Fruit fly (Drosophila melanogaster) whole organism, prepupa: ENCODE results near the gene Gss2.

Experiments
- Blimp-1 ChIP-seq: fragments of 200-800 bp; sonication (Bioruptor generic); optimal IDR thresholded peaks from 3 replicates; lab custom pipeline; 2017; ENCODE audit warnings: missing biosample characterization, missing genetic modification characterization, mild to moderate bottlenecking, moderate library complexity, missing genetic modification reagents
- CG10631 ChIP-seq: fragments of 200-800 bp; sonication (Bioruptor generic); optimal IDR thresholded peaks from 2 replicates; lab custom pipeline; 2016; ENCODE audit warnings: missing biosample characterization, missing genetic modification characterization
- CG11762 ChIP-seq: fragments of 200-800 bp; sonication (Bioruptor generic); optimal IDR thresholded peaks from 3 replicates; lab custom pipeline; 2016; ENCODE audit warnings: missing biosample characterization, missing genetic modification characterization; ENCODE audit not compliant: insufficient read depth
- CG11902 ChIP-seq: fragments of 200-800 bp; sonication (Bioruptor generic); optimal IDR thresholded peaks from 3 replicates; lab custom pipeline; 2016; ENCODE audit warnings: missing biosample characterization, missing genetic modification characterization
- CG1621 ChIP-seq: fragments of 200-800 bp; sonication (Bioruptor generic); optimal IDR thresholded peaks from 3 replicates; lab custom pipeline; 2018; ENCODE audit warnings: missing biosample characterization, mild to moderate bottlenecking, missing genetic modification characterization
- CG16779 ChIP-seq: fragments of 200-800 bp; sonication (Bioruptor generic); optimal IDR thresholded peaks from 3 replicates; lab custom pipeline; 2017; ENCODE audit warnings: missing biosample characterization, mild to moderate bottlenecking, missing genetic modification characterization
- CG3032 ChIP-seq: fragments of 200-800 bp; optimal IDR thresholded peaks from 2 replicates; lab custom pipeline; 2019; ENCODE audit warnings: missing biosample characterization, mild to moderate bottlenecking, missing genetic modification characterization, moderate library complexity
- CG31627 ChIP-seq: fragments of 200-800 bp; sonication (Bioruptor generic); optimal IDR thresholded peaks from 3 replicates; lab custom pipeline; 2016; ENCODE audit warnings: missing biosample characterization, missing genetic modification characterization
- CG32006 ChIP-seq: fragments of 200-800 bp; sonication (Bioruptor generic); optimal IDR thresholded peaks from 3 replicates; lab custom pipeline; 2017; ENCODE audit warnings: missing biosample characterization, mild to moderate bottlenecking, missing genetic modification characterization
- CG34406 ChIP-seq: fragments of 200-800 bp; sonication (Bioruptor generic); optimal IDR thresholded peaks from 3 replicates; lab custom pipeline; 2016; ENCODE audit warnings: missing biosample characterization, missing genetic modification characterization
- CG6163 ChIP-seq: fragments of 200-800 bp; sonication (Bioruptor generic); IDR thresholded peaks from 3 replicates; pipeline ENCODE4 v1.3.6; 2022; ENCODE audit warnings: missing biosample characterization, missing genetic modification characterization
- CG6276 ChIP-seq: fragments of 200-800 bp; sonication (Bioruptor generic); optimal IDR thresholded peaks from 2 replicates; lab custom pipeline; 2017; ENCODE audit warnings: missing biosample characterization, mild to moderate bottlenecking, missing genetic modification characterization
- CG6792 ChIP-seq: fragments of 200-800 bp; sonication (Bioruptor generic); optimal IDR thresholded peaks from 3 replicates; lab custom pipeline; 2016; ENCODE audit warnings: missing biosample characterization, missing genetic modification characterization
- CG6808 ChIP-seq: fragments of 200-800 bp; sonication (Bioruptor generic); optimal IDR thresholded peaks from 3 replicates; lab custom pipeline; 2017; ENCODE audit warnings: missing biosample characterization, missing genetic modification characterization, mild to moderate bottlenecking, moderate library complexity, missing genetic modification reagents
- CG6854 ChIP-seq: fragments of 200-800 bp; sonication (Bioruptor generic); optimal IDR thresholded peaks from 2 replicates; lab custom pipeline; 2017; ENCODE audit warnings: missing biosample characterization, mild to moderate bottlenecking, missing genetic modification characterization
- CG7368 ChIP-seq: fragments of 200-800 bp; sonication (Bioruptor generic); optimal IDR thresholded peaks from 3 replicates; lab custom pipeline; 2016; ENCODE audit warnings: missing biosample characterization, missing genetic modification characterization
- CG8119 ChIP-seq: fragments of 200-800 bp; sonication (Bioruptor generic); IDR thresholded peaks from 3 replicates; pipeline ENCODE4 v1.3.6; 2022; ENCODE audit warnings: missing biosample characterization, missing genetic modification characterization
- CG8632 ChIP-seq: fragments of 200-800 bp; sonication (Bioruptor generic); optimal IDR thresholded peaks from 3 replicates; lab custom pipeline; 2016; ENCODE audit warnings: missing biosample characterization, missing genetic modification characterization
- Eip75B ChIP-seq: fragments of 200-800 bp; sonication (Bioruptor generic); optimal IDR thresholded peaks from 3 replicates; lab custom pipeline; 2016; ENCODE audit warnings: missing biosample characterization, missing genetic modification characterization
- Eip78C ChIP-seq: fragments of 200-800 bp; sonication (Bioruptor generic); peaks from one replicate; lab custom pipeline; 2016; ENCODE audit warnings: missing biosample characterization, missing genetic modification characterization
- Eip93F ChIP-seq: fragments of 200-800 bp; sonication (Bioruptor generic); optimal IDR thresholded peaks from 2 replicates; lab custom pipeline; 2016; ENCODE audit warnings: missing biosample characterization, mild to moderate bottlenecking, missing genetic modification characterization
- Ets96B ChIP-seq: fragments of 200-800 bp; optimal IDR thresholded peaks from 2 replicates; lab custom pipeline; 2019; ENCODE audit warnings: missing biosample characterization, mild to moderate bottlenecking, missing genetic modification characterization, moderate library complexity
- Hr39 ChIP-seq: fragments of 200-800 bp; sonication (Bioruptor generic); optimal IDR thresholded peaks from 2 replicates; lab custom pipeline; 2016; ENCODE audit warnings: missing biosample characterization, missing genetic modification characterization
- Hr4 ChIP-seq: fragments of 200-800 bp; sonication (Bioruptor generic); optimal IDR thresholded peaks from 3 replicates; lab custom pipeline; 2016; ENCODE audit warnings: missing biosample characterization, missing genetic modification characterization
- OdsH ChIP-seq: fragments of 200-800 bp; sonication (Bioruptor generic); optimal IDR thresholded peaks from 3 replicates; lab custom pipeline; 2016; ENCODE audit warnings: missing biosample characterization, missing genetic modification characterization
- Smox ChIP-seq: fragments of 200-800 bp; sonication (Bioruptor generic); optimal IDR thresholded peaks from 3 replicates; lab custom pipeline; 2016; ENCODE audit warnings: missing biosample characterization, missing genetic modification characterization
- Sox102F ChIP-seq: fragments of 200-800 bp; sonication (Bioruptor generic); optimal IDR thresholded peaks from 2 replicates; lab custom pipeline; 2016; ENCODE audit warnings: missing biosample characterization, mild to moderate bottlenecking, missing genetic modification characterization
- achi ChIP-seq: fragments of 200-800 bp; sonication (Bioruptor generic); optimal IDR thresholded peaks from 3 replicates; lab custom pipeline; 2016; ENCODE audit warnings: missing biosample characterization, missing genetic modification characterization
- acj6 ChIP-seq: fragments of 200-800 bp; sonication (Bioruptor generic); optimal IDR thresholded peaks from 3 replicates; lab custom pipeline; 2016; ENCODE audit warnings: missing biosample characterization, missing genetic modification characterization
- cyc ChIP-seq: fragments of 200-800 bp; sonication (Bioruptor generic); optimal IDR thresholded peaks from 3 replicates; lab custom pipeline; 2016; ENCODE audit warnings: missing biosample characterization, missing genetic modification characterization
- dac ChIP-seq: fragments of 200-800 bp; sonication (Bioruptor generic); optimal IDR thresholded peaks from 2 replicates; lab custom pipeline; 2017; ENCODE audit warnings: missing biosample characterization, mild to moderate bottlenecking, missing genetic modification characterization
- dsx ChIP-seq: fragments of 200-800 bp; optimal IDR thresholded peaks from 3 replicates; lab custom pipeline; 2019; ENCODE audit warnings: missing biosample characterization, mild to moderate bottlenecking, missing genetic modification characterization, moderate library complexity; ENCODE audit not compliant: poor library complexity, severe bottlenecking
- eg ChIP-seq: fragments of 200-800 bp; sonication (Bioruptor generic); IDR thresholded peaks from 3 replicates; pipeline ENCODE4 v1.3.6; 2022; ENCODE audit warnings: missing biosample characterization, missing genetic modification characterization
- esn ChIP-seq: fragments of 200-800 bp; sonication (Bioruptor generic); optimal IDR thresholded peaks from 2 replicates; lab custom pipeline; 2016; ENCODE audit warnings: missing biosample characterization, mild to moderate bottlenecking, missing genetic modification characterization, moderate library complexity
- fkh ChIP-seq: fragments of 200-800 bp; sonication (Bioruptor generic); optimal IDR thresholded peaks from 3 replicates; lab custom pipeline; 2017; ENCODE audit warnings: missing biosample characterization, mild to moderate bottlenecking, missing genetic modification characterization, moderate library complexity
- lz ChIP-seq: fragments of 200-800 bp; sonication (Bioruptor generic); optimal IDR thresholded peaks from 3 replicates; lab custom pipeline; 2016; ENCODE audit warnings: missing biosample characterization, missing genetic modification characterization
- pdm3 ChIP-seq: fragments of 200-800 bp; sonication (Bioruptor generic); optimal IDR thresholded peaks from 3 replicates; lab custom pipeline; 2016; ENCODE audit warnings: missing biosample characterization, missing genetic modification characterization
- spab ChIP-seq: fragments of 200-800 bp; sonication (Bioruptor generic); optimal IDR thresholded peaks from 2 replicates; lab custom pipeline; 2017; ENCODE audit warnings: missing biosample characterization, mild to moderate bottlenecking, missing genetic modification characterization, missing genetic modification reagents
- ss ChIP-seq, 2 experiments: fragments of 200-800 bp; sonication (Bioruptor generic); optimal IDR thresholded peaks; 2 replicates in 1 of 2; 3 replicates in 1 of 2; lab custom pipeline; 2017 to 2018; ENCODE audit warnings: mild to moderate bottlenecking in 2 of 2, missing biosample characterization in 2 of 2, missing genetic modification characterization in 2 of 2, moderate library complexity in 1 of 2
- svp ChIP-seq: fragments of 200-800 bp; sonication (Bioruptor generic); peaks from one replicate; lab custom pipeline; 2016; ENCODE audit warnings: missing biosample characterization, missing genetic modification characterization
- topi ChIP-seq: fragments of 200-800 bp; sonication (Bioruptor generic); optimal IDR thresholded peaks from 3 replicates; lab custom pipeline; 2016; ENCODE audit warnings: missing biosample characterization, missing genetic modification characterization
- vri ChIP-seq: fragments of 200-800 bp; sonication (Bioruptor generic); optimal IDR thresholded peaks from 3 replicates; lab custom pipeline; 2016; ENCODE audit warnings: missing biosample characterization, mild to moderate bottlenecking, missing genetic modification characterization

The Gss2 gene

dm6 chrX:17881138-17882121 lies 18.1 kb upstream of the Gss2 start (continued):
- TF ChIP-seq CG34406 (peak; percentile 37), Eip93F (GFP tag; lab: Kevin White, UChicago) (peak; percentile 54), CG6163 (GFP tag; lab: Robert Waterston, UW) (peak; percentile 75), CG3032 (tag; lab: Kevin White, UChicago) (no peak), Blimp-1 (GFP tag; lab: Kevin White, UChicago) (no peak), CG6792 (GFP tag; lab: Kevin White, UChicago) (peak; percentile 58), achi (peak; percentile 45), CG16779 (no peak), Eip75B (GFP tag; lab: Kevin White, UChicago) (no peak), CG6808 (peak; percentile 61), esn (peak; percentile 78), Hr39 (GFP tag; lab: Kevin White, UChicago) (peak; percentile 88), CG31627 (peak; percentile 83), Hr4 (peak; percentile 85), fkh (GFP tag; lab: Kevin White, UChicago) (peak; percentile 14), OdsH (GFP tag; lab: Kevin White, UChicago) (peak; percentile 67), acj6 (GFP tag; lab: Kevin White, UChicago) (peak; percentile 67), Smox (GFP tag; lab: Kevin White, UChicago) (peak; percentile 73), CG1621 (tag; lab: Kevin White, UChicago) (peak; percentile 14), lz (peak; percentile 78), pdm3 (peak; percentile 80), svp (GFP tag; lab: Kevin White, UChicago) (peak; percentile 96), CG7368 (GFP tag; lab: Kevin White, UChicago) (peak; percentile 62), Sox102F (peak; percentile 68), CG6276 (GFP tag; lab: Kevin White, UChicago) (peak; percentile 53), CG11902 (GFP tag; lab: Kevin White, UChicago) (peak; percentile 50)

DNA sequence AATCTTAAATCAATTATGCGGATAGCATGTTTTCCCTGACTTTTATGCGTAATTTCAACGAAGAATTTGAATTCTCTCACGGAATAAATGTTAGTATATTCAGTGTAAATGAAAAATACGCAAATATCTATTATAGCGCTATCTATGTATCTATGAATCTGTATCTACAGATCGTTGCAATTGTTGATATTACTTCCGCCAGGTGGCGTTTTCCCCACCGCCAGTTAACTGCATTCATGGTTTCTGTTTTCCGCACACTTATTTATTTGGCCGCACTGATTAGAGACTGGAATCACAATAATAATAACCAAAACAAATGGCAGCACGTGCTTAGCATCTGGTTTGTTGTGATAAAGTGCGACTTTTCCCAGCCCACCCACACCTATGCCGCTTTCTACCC lies 16.7 kb upstream of the Gss2 start:
- TF ChIP-seq CG6808 = no peak
- no peak for TF ChIP-seq Hr39 (GFP tag; lab: Kevin White, UChicago)
- TF ChIP-seq CG6854 = no peak
- no peak for TF ChIP-seq Smox (GFP tag; lab: Kevin White, UChicago)
- no peak for TF ChIP-seq ss (GFP tag; optimal IDR thresholded peaks at IDR 0.05; lab: Kevin White, UChicago)
- TF ChIP-seq acj6 (GFP tag; lab: Kevin White, UChicago) = no peak
- TF ChIP-seq CG6163 (GFP tag; lab: Robert Waterston, UW) = no peak
- TF ChIP-seq, all 60 proteins: peak for 0

- no peak for TF ChIP-seq CG10631 (GFP tag; lab: Kevin White, UChicago)
- no peak for TF ChIP-seq spab (GFP tag; lab: Kevin White, UChicago)
- no peak for TF ChIP-seq CG8119
Measured at dm6 chrX:17883418-17883817, 16.1 kb upstream of the Gss2 start, which contains the start of gene CG12985. Gene CG12985, plus strand, starts transcription at chrX:17883718.

dm6 chrX:17884567-17884966 lies 14.9 kb upstream of the Gss2 start:
- TF ChIP-seq dac (GFP tag; lab: Kevin White, UChicago) = no peak
- TF ChIP-seq vri = no peak
- no peak for TF ChIP-seq OdsH (GFP tag; lab: Kevin White, UChicago)
- no peak for TF ChIP-seq CG8632
- TF ChIP-seq CG16779 = no peak
- no peak for TF ChIP-seq eg (GFP tag; lab: Robert Waterston, UW)
- no peak for TF ChIP-seq CG32006 (GFP tag; lab: Kevin White, UChicago)
- TF ChIP-seq cyc = no peak
- TF ChIP-seq CG31627 = no peak
- TF ChIP-seq CG11762 = no peak
- TF ChIP-seq Ets96B = no peak
- TF ChIP-seq CG6854 = no peak
- TF ChIP-seq CG6163 (GFP tag; lab: Robert Waterston, UW) = no peak
- no peak for TF ChIP-seq Eip75B (GFP tag; lab: Kevin White, UChicago)
- no peak for TF ChIP-seq Eip78C
- TF ChIP-seq CG6792 (GFP tag; lab: Kevin White, UChicago) = no peak
- no peak for TF ChIP-seq CG1621 (tag; lab: Kevin White, UChicago)
- TF ChIP-seq topi (GFP tag; lab: Kevin White, UChicago) = no peak
- no peak for TF ChIP-seq dsx
- no peak for TF ChIP-seq acj6 (GFP tag; lab: Kevin White, UChicago)
